Worm (Caenorhabditis elegans): ENCODE data around the gene F59B10.3.

F59B10.3 gene

ce11 chrII:10471790-10472189 lies 38.6 kb upstream of the F59B10.3 start, which contains the start of gene ZK666.2:
Gene ZK666.2, minus strand, starts transcription at chrII:10471890.
- no peak for TF ChIP-seq Y55F3AM.14 (GFP tag; optimal IDR thresholded peaks at IDR 0.05)

ce11 chrII:10476039-10476438 lies 34.3 kb upstream of the F59B10.3 start, which contains the start of gene clec-58:
Gene clec-58, minus strand, starts transcription at chrII:10476139.
- TF ChIP-seq lin-39 (tag; optimal IDR thresholded peaks at IDR 0.05) (no peak), R02D3.7 (tag; optimal IDR thresholded peaks at IDR 0.05) (no peak)

- TF ChIP-seq nhr-129 (tag; optimal IDR thresholded peaks at IDR 0.05) (no peak), nhr-10 (tag; optimal IDR thresholded peaks at IDR 0.05) (no peak), C34F6.9 (tag; optimal IDR thresholded peaks at IDR 0.05) (no peak), fos-1 (tag; optimal IDR thresholded peaks at IDR 0.05) (no peak), aly-2 (tag; optimal IDR thresholded peaks at IDR 0.05) (no peak), snpc-4 (tag; optimal IDR thresholded peaks at IDR 0.05) (no peak), unc-62 (GFP tag; optimal IDR thresholded peaks at IDR 0.05) (no peak), gmeb-1 (tag; optimal IDR thresholded peaks at IDR 0.05) (no peak), nhr-12 (tag; optimal IDR thresholded peaks at IDR 0.05) (no peak)
Observed at ce11 chrII:10476959-10477358, 33.4 kb upstream of the F59B10.3 start, which contains the start of gene ZK666.4. Gene ZK666.4, plus strand, starts transcription at chrII:10477259.

ce11 chrII:10479348-10479747 lies 31.0 kb upstream of the F59B10.3 start, which contains the start of gene clec-59:
Gene clec-59, minus strand, starts transcription at chrII:10479448.
- no peak for TF ChIP-seq nhr-21 (tag; optimal IDR thresholded peaks at IDR 0.05)
- no peak for TF ChIP-seq nhr-23 (tag; optimal IDR thresholded peaks at IDR 0.05)
- no peak for TF ChIP-seq unc-55 (GFP tag; optimal IDR thresholded peaks at IDR 0.05)
- no peak for TF ChIP-seq elt-3 (tag; optimal IDR thresholded peaks at IDR 0.05)

- TF ChIP-seq fos-1 (tag; optimal IDR thresholded peaks at IDR 0.05): no peak
- TF ChIP-seq nhr-25 (tag; optimal IDR thresholded peaks at IDR 0.05): no peak
- TF ChIP-seq zag-1 (tag; optimal IDR thresholded peaks at IDR 0.05): no peak
- no peak for TF ChIP-seq unc-55 (GFP tag; optimal IDR thresholded peaks at IDR 0.05)
- no peak for TF ChIP-seq nhr-6 (tag; optimal IDR thresholded peaks at IDR 0.05)
- no peak for TF ChIP-seq nhr-12 (tag; optimal IDR thresholded peaks at IDR 0.05)
- TF ChIP-seq ztf-4 (tag; optimal IDR thresholded peaks at IDR 0.05): no peak
Observed at ce11 chrII:10480043-10480442, 30.3 kb upstream of the F59B10.3 start.

ce11 chrII:10481824-10482556 lies 28.4 kb upstream of the F59B10.3 start, which contains the start of the genes clec-60 and ZK666.11:
Gene clec-60, minus strand, starts transcription at chrII:10481874.
Gene ZK666.11, plus strand, starts transcription at chrII:10482522.
- peak; percentile 28 for TF ChIP-seq fos-1 (tag; optimal IDR thresholded peaks at IDR 0.05)
- no peak for TF ChIP-seq unc-62 (GFP tag; optimal IDR thresholded peaks at IDR 0.05)

ce11 chrII:10482899-10483298 lies 27.4 kb upstream of the F59B10.3 start:
- TF ChIP-seq blmp-1 (tag; optimal IDR thresholded peaks at IDR 0.05; ENCODE audit: insufficient read depth): no peak
- peak; percentile 24 for TF ChIP-seq fos-1 (tag; optimal IDR thresholded peaks at IDR 0.05)

- TF ChIP-seq lin-11 (tag; optimal IDR thresholded peaks at IDR 0.05) (no peak), elt-3 (tag; optimal IDR thresholded peaks at IDR 0.05) (no peak), nhr-12 (tag; optimal IDR thresholded peaks at IDR 0.05) (no peak), sma-3 (GFP tag; optimal IDR thresholded peaks at IDR 0.05) (no peak), snpc-4 (tag; optimal IDR thresholded peaks at IDR 0.05) (no peak)
Observed at ce11 chrII:10483860-10484259, 26.5 kb upstream of the F59B10.3 start.

- peak; percentile 55 for TF ChIP-seq fos-1 (tag; optimal IDR thresholded peaks at IDR 0.05)
- TF ChIP-seq peb-1 (tag; optimal IDR thresholded peaks at IDR 0.05): no peak
Observed at ce11 chrII:10485640-10486039, 24.7 kb upstream of the F59B10.3 start.

All from whole organism, L2 larva.